Worm (Caenorhabditis elegans): ENCODE data around the gene C39B5.2.

DNA sequence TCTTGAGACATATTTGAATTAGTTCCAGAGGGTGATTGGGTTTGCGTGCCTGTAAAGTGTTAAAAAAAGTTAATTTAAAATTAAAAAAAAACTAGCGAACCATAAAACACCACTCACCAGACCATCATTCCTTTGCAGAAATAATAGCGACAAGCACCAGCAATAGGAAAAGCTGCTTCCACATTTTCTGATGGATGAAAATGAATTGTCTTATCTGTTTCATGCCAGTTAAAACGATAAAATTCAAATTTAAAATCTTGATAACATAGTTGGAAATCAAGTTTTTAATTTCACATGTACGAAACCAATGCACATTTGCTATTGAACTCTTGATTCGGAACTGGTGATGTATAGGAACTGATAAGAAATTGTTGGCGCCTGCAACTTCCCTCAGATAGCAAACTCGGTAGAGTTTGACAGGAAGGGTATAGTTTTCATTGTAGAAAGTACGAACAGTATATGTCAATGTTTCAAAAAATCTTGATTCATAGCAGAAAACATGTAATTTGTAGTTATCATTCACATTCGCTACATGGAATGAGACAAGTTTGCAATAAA is 5.0 kb downstream of the C39B5.2 start, which contains the start of gene C39B5.10:
- TF ChIP-seq tbx-2 (tag; optimal IDR thresholded peaks at IDR 0.05) = no peak
- no peak for TF ChIP-seq nhr-25 (tag; optimal IDR thresholded peaks at IDR 0.05)
- TF ChIP-seq lin-15B (tag; optimal IDR thresholded peaks at IDR 0.05) = no peak
- no peak for TF ChIP-seq pha-4 (tag; optimal IDR thresholded peaks at IDR 0.05)
- TF ChIP-seq elt-2 (tag; optimal IDR thresholded peaks at IDR 0.05) = peak; percentile 93
- no peak for TF ChIP-seq nhr-11 (tag; optimal IDR thresholded peaks at IDR 0.05)
- TF ChIP-seq egl-27 (tag; optimal IDR thresholded peaks at IDR 0.05) = no peak
- TF ChIP-seq zag-1 (tag; optimal IDR thresholded peaks at IDR 0.05) = no peak
- no peak for TF ChIP-seq unc-39 (tag; optimal IDR thresholded peaks at IDR 0.05)
- no peak for TF ChIP-seq ztf-4 (tag; optimal IDR thresholded peaks at IDR 0.05)
- peak; percentile 35 for TF ChIP-seq jun-1 (tag; optimal IDR thresholded peaks at IDR 0.05)
- no peak for TF ChIP-seq nhr-12 (tag; optimal IDR thresholded peaks at IDR 0.05)

Measured in whole organism, L3 larva.